Fruit fly (Drosophila melanogaster) ovary, adult (tissue): ENCODE results near the gene CG14075.

ENCODE experiments used
- CG17801 ChIP-seq: fragments of 200-800 bp; optimal IDR thresholded peaks from 2 replicates; lab custom pipeline; 2019; ENCODE audit warnings: missing biosample characterization, mild to moderate bottlenecking, missing genetic modification characterization, moderate library complexity; ENCODE audit not compliant: partially characterized antibody

Gene CG14075

dm6 chr3L:18996774-18997589 is 12.2 kb downstream of the CG14075 start:
- TF ChIP-seq CG17801 (GFP tag; lab: Kevin White, UChicago), result peak; percentile 95

dm6 chr3L:18997590-18998283 is 13.0 kb downstream of the CG14075 start, which contains the start of gene CG18135:
CG18135 (minus strand) TSS chr3L:18998283.
- no peak for TF ChIP-seq CG17801 (GFP tag; lab: Kevin White, UChicago)

dm6 chr3L:18998284-18998830 is 13.6 kb downstream of the CG14075 start:
- no peak for TF ChIP-seq CG17801 (GFP tag; lab: Kevin White, UChicago)

- no peak for TF ChIP-seq CG17801 (GFP tag; lab: Kevin White, UChicago)
Observed at dm6 chr3L:19000413-19000812, 15.7 kb downstream of the CG14075 start, which contains the start of gene CG3808. CG3808 (minus strand) TSS chr3L:19000608.

- no peak for TF ChIP-seq CG17801 (GFP tag; lab: Kevin White, UChicago)
Observed at dm6 chr3L:19003220-19003619, 18.5 kb downstream of the CG14075 start, which contains the start of gene SmydA-2. SmydA-2 (minus strand) TSS chr3L:19003252.

dm6 chr3L:19004120-19004519 is 19.4 kb downstream of the CG14075 start:
- TF ChIP-seq CG17801 (GFP tag; lab: Kevin White, UChicago), result no peak

- no peak for TF ChIP-seq CG17801 (GFP tag; lab: Kevin White, UChicago)
Observed at dm6 chr3L:19005396-19005795, 20.6 kb downstream of the CG14075 start.

dm6 chr3L:19011174-19011573 is 26.4 kb downstream of the CG14075 start:
- TF ChIP-seq CG17801 (GFP tag; lab: Kevin White, UChicago), result no peak

- TF ChIP-seq CG17801 (GFP tag; lab: Kevin White, UChicago), result no peak
Observed at dm6 chr3L:19013086-19013752, 28.5 kb downstream of the CG14075 start.

dm6 chr3L:19014090-19014489 is 29.3 kb downstream of the CG14075 start:
- TF ChIP-seq CG17801 (GFP tag; lab: Kevin White, UChicago), result no peak

- TF ChIP-seq CG17801 (GFP tag; lab: Kevin White, UChicago), result no peak
Observed at dm6 chr3L:19014802-19015201, 30.0 kb downstream of the CG14075 start.

- TF ChIP-seq CG17801 (GFP tag; lab: Kevin White, UChicago), result no peak
Observed at dm6 chr3L:19015454-19016054, 30.8 kb downstream of the CG14075 start.

- TF ChIP-seq CG17801 (GFP tag; lab: Kevin White, UChicago), result no peak
Observed at dm6 chr3L:19016133-19016804, 31.5 kb downstream of the CG14075 start.

- no peak for TF ChIP-seq CG17801 (GFP tag; lab: Kevin White, UChicago)
Observed at dm6 chr3L:19016805-19017161, 32.0 kb downstream of the CG14075 start.
